Worm (Caenorhabditis elegans): ENCODE data around the gene npr-2.
A peak's percentile ranks its signal among the peaks of the same experiment; 100 is the strongest.

Gene npr-2

ce11 chrIV:9524849-9525460, 55.0 kb downstream of the npr-2 start, which contains the start of gene ndua-5:
ndua-5 (minus strand) TSS chrIV:9524899.
- TF ChIP-seq egl-5 (tag; optimal IDR thresholded peaks at IDR 0.05) (peak; percentile 23), hmg-11 (tag; optimal IDR thresholded peaks at IDR 0.05) (peak; percentile 32), ceh-28 (tag; optimal IDR thresholded peaks at IDR 0.05) (no peak), pha-4 (tag; optimal IDR thresholded peaks at IDR 0.05) (peak; percentile 64), nfya-1 (tag; optimal IDR thresholded peaks at IDR 0.05; ENCODE audit: insufficient read depth) (peak; percentile 55), ceh-82 (tag; optimal IDR thresholded peaks at IDR 0.05) (no peak), nhr-23 (tag; optimal IDR thresholded peaks at IDR 0.05) (peak; percentile 12), elt-2 (tag; optimal IDR thresholded peaks at IDR 0.05) (no peak), unc-39 (tag; optimal IDR thresholded peaks at IDR 0.05) (no peak), snpc-4 (tag; optimal IDR thresholded peaks at IDR 0.05) (peak; percentile 7), lin-15B (tag; optimal IDR thresholded peaks at IDR 0.05) (peak; percentile 59), nhr-67 (tag; optimal IDR thresholded peaks at IDR 0.05) (no peak), jun-1 (tag; optimal IDR thresholded peaks at IDR 0.05) (no peak)

- TF ChIP-seq nhr-43 (tag; optimal IDR thresholded peaks at IDR 0.05; ENCODE audit: poor library complexity, severe bottlenecking) (no peak), R02D3.7 (tag; optimal IDR thresholded peaks at IDR 0.05) (no peak), elt-1 (tag; optimal IDR thresholded peaks at IDR 0.05) (no peak), lin-15B (tag; optimal IDR thresholded peaks at IDR 0.05) (no peak), tbx-2 (tag; optimal IDR thresholded peaks at IDR 0.05) (no peak), ama-1 (optimal IDR thresholded peaks at IDR 0.05) (no peak), nhr-12 (tag; optimal IDR thresholded peaks at IDR 0.05) (no peak), fkh-10 (GFP tag; optimal IDR thresholded peaks at IDR 0.05) (no peak), daf-12 (tag; optimal IDR thresholded peaks at IDR 0.05) (no peak), nhr-11 (tag; optimal IDR thresholded peaks at IDR 0.05) (no peak), nfya-1 (tag; optimal IDR thresholded peaks at IDR 0.05; ENCODE audit: insufficient read depth) (no peak), lsy-12 (tag; optimal IDR thresholded peaks at IDR 0.05) (no peak), unc-62 (GFP tag; optimal IDR thresholded peaks at IDR 0.05) (no peak), elt-3 (tag; optimal IDR thresholded peaks at IDR 0.05) (no peak), pqm-1 (tag; optimal IDR thresholded peaks at IDR 0.05) (no peak), nhr-23 (tag; optimal IDR thresholded peaks at IDR 0.05) (no peak)
These were observed 56.8 kb downstream of the npr-2 start for ce11 chrIV:9523139-9523538.

- TF ChIP-seq egl-5 (tag; optimal IDR thresholded peaks at IDR 0.05) = no peak
- no peak for TF ChIP-seq lsy-12 (tag; optimal IDR thresholded peaks at IDR 0.05)
- peak; percentile 5 for TF ChIP-seq nhr-11 (tag; optimal IDR thresholded peaks at IDR 0.05)
These were observed 59.3 kb downstream of the npr-2 start for ce11 chrIV:9520629-9521028.

Measured in whole organism, L3 larva.